Fruit fly (Drosophila melanogaster) whole organism: ENCODE results near the gene CG14427.

ENCODE experiments used
- CG8478 ChIP-seq: fragments of >200 bp; optimal IDR thresholded peaks from 2 replicates; lab custom pipeline; 2018; ENCODE audit warnings: inconsistent platforms
- Dll ChIP-seq: fragments of >200 bp; optimal IDR thresholded peaks from 2 replicates; lab custom pipeline; 2017
- EcR ChIP-seq, 2 experiments: fragments of >200 bp; optimal IDR thresholded peaks; 2 replicates each; lab custom pipeline; 2017; ENCODE audit warnings: missing biosample characterization in 2 of 2, missing genetic modification characterization in 2 of 2, missing genetic modification reagents in 2 of 2
- pan ChIP-seq: fragments of >200 bp; optimal IDR thresholded peaks from 2 replicates; lab custom pipeline; 2017
- psq ChIP-seq: fragments of >200 bp; optimal IDR thresholded peaks from 2 replicates; lab custom pipeline; 2017
- usp ChIP-seq: fragments of >200 bp; optimal IDR thresholded peaks from 2 replicates; lab custom pipeline; 2017; ENCODE audit warnings: missing biosample characterization, missing genetic modification characterization, mixed read lengths

DNA sequence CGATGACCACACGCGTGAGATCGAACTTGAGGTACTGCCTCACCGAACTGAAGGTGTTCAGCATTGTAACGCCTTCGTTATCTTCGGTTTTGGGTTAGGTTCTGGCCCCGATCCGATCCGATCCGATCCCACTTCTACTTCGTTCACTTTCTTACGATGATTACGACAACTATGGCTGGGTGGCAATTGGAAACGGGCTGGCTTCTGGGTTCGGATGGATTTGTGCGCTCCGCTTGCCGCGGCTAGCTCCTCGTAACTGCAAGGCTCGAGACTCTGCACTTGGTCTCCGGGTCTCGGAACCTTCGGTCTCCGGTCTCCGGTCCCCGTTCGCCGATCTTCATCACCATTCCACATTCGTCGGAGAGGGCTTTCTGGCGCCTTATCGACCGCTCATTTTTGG is 47.1 kb upstream of the CG14427 start, which contains the start of gene Inx7:
- TF ChIP-seq usp (GFP tag; lab: Kevin White, UChicago), result no peak
- no peak for TF ChIP-seq Dll
- TF ChIP-seq CG8478 (lab: Kevin White, UChicago), result no peak
- TF ChIP-seq EcR (GFP tag; optimal IDR thresholded peaks at IDR 0.05; lab: Kevin White, UChicago), result no peak
- no peak for TF ChIP-seq pan (lab: Kevin White, UChicago)
- no peak for TF ChIP-seq psq (lab: Kevin White, UChicago)
